Worm (Caenorhabditis elegans) whole organism, L3 larva: Measurements from ENCODE around the gene F56C4.4.

ENCODE experiments used
- R02D3.7 ChIP-seq: fragments of 150-350 bp; optimal IDR thresholded peaks from 2 replicates; lab custom pipeline; 2014; ENCODE audit warnings: missing biosample characterization, missing genetic modification characterization
- ZK546.5 ChIP-seq: sonication (generic microtip); optimal IDR thresholded peaks from 2 replicates; lab custom pipeline; 2017; ENCODE audit warnings: missing biosample characterization, missing genetic modification characterization
- aly-2 ChIP-seq: fragments of 150-350 bp; optimal IDR thresholded peaks from 2 replicates; lab custom pipeline; 2014; ENCODE audit warnings: missing biosample characterization, missing genetic modification characterization
- ceh-28 ChIP-seq: fragments of 150-350 bp; optimal IDR thresholded peaks from 2 replicates; lab custom pipeline; 2014; ENCODE audit warnings: missing biosample characterization, missing genetic modification reagents, missing genetic modification characterization
- ceh-9 ChIP-seq: sonication (generic microtip); optimal IDR thresholded peaks from 2 replicates; lab custom pipeline; 2018; ENCODE audit warnings: missing biosample characterization, missing genetic modification characterization
- egl-27 ChIP-seq: sonication (generic microtip); optimal IDR thresholded peaks from 4 replicates; lab custom pipeline; 2017; ENCODE audit warnings: missing biosample characterization, missing genetic modification reagents, missing genetic modification characterization
- egl-5 ChIP-seq: fragments of 150-350 bp; optimal IDR thresholded peaks from 2 replicates; lab custom pipeline; 2017; ENCODE audit warnings: missing biosample characterization, missing genetic modification reagents, missing genetic modification characterization, inconsistent platforms
- elt-1 ChIP-seq: fragments of 150-350 bp; optimal IDR thresholded peaks from 2 replicates; lab custom pipeline; 2014; ENCODE audit warnings: missing biosample characterization, missing genetic modification characterization
- elt-2 ChIP-seq: sonication (generic microtip); optimal IDR thresholded peaks from 2 replicates; lab custom pipeline; 2016; ENCODE audit warnings: missing genetic modification reagents, mild to moderate bottlenecking, missing genetic modification characterization, missing compliant biosample characterization
- fos-1 ChIP-seq: fragments of 150-350 bp; optimal IDR thresholded peaks from 2 replicates; lab custom pipeline; 2014; ENCODE audit warnings: missing biosample characterization, missing genetic modification characterization
- hmg-11 ChIP-seq: sonication (generic microtip); optimal IDR thresholded peaks from 2 replicates; lab custom pipeline; 2016; ENCODE audit warnings: missing genetic modification characterization, missing compliant biosample characterization
- jun-1 ChIP-seq: fragments of 150-350 bp; optimal IDR thresholded peaks from 2 replicates; lab custom pipeline; 2014; ENCODE audit warnings: missing biosample characterization, missing genetic modification reagents, missing genetic modification characterization
- lin-39 ChIP-seq: fragments of 150-350 bp; optimal IDR thresholded peaks from 2 replicates; lab custom pipeline; 2018; ENCODE audit warnings: missing biosample characterization, missing genetic modification reagents, missing genetic modification characterization
- mdl-1 ChIP-seq: fragments of 150-350 bp; optimal IDR thresholded peaks from 2 replicates; lab custom pipeline; 2014; ENCODE audit warnings: missing biosample characterization, missing genetic modification characterization
- mml-1 ChIP-seq: fragments of 150-350 bp; sonication (generic microtip); optimal IDR thresholded peaks from 3 replicates; lab custom pipeline; 2014; ENCODE audit warnings: missing biosample characterization, missing genetic modification characterization
- nfya-1 ChIP-seq: sonication (generic microtip); optimal IDR thresholded peaks from 2 replicates; lab custom pipeline; 2017; ENCODE audit warnings: missing genetic modification characterization, mild to moderate bottlenecking, missing compliant biosample characterization, antibody characterized with exemption, moderate library complexity; ENCODE audit not compliant: insufficient read depth
- nhr-12 ChIP-seq: fragments of 150-350 bp; optimal IDR thresholded peaks from 2 replicates; lab custom pipeline; 2014; ENCODE audit warnings: missing biosample characterization, missing genetic modification characterization
- nhr-23 ChIP-seq: fragments of 150-350 bp; optimal IDR thresholded peaks from 2 replicates; lab custom pipeline; 2014; ENCODE audit warnings: missing biosample characterization, missing genetic modification reagents, missing genetic modification characterization
- nhr-237 ChIP-seq: fragments of 150-350 bp; optimal IDR thresholded peaks from 2 replicates; lab custom pipeline; 2014; ENCODE audit warnings: missing biosample characterization, missing genetic modification characterization
- nhr-25 ChIP-seq: sonication (generic microtip); optimal IDR thresholded peaks from 2 replicates; lab custom pipeline; 2017; ENCODE audit warnings: missing biosample characterization, missing genetic modification characterization
- nhr-28 ChIP-seq: fragments of 150-350 bp; optimal IDR thresholded peaks from 2 replicates; lab custom pipeline; 2014; ENCODE audit warnings: missing biosample characterization, missing genetic modification characterization
- nhr-43 ChIP-seq: sonication (generic microtip); optimal IDR thresholded peaks from 2 replicates; lab custom pipeline; 2016; ENCODE audit warnings: mild to moderate bottlenecking, missing genetic modification characterization, missing compliant biosample characterization; ENCODE audit not compliant: poor library complexity, severe bottlenecking
- nhr-67 ChIP-seq: fragments of 150-350 bp; optimal IDR thresholded peaks from 2 replicates; lab custom pipeline; 2014; ENCODE audit warnings: missing biosample characterization, missing genetic modification characterization
- nhr-76 ChIP-seq: fragments of 150-350 bp; sonication (generic microtip); optimal IDR thresholded peaks from 5 replicates; lab custom pipeline; 2014; ENCODE audit warnings: missing biosample characterization, missing genetic modification characterization
- nhr-77 ChIP-seq: fragments of 150-350 bp; optimal IDR thresholded peaks from 2 replicates; lab custom pipeline; 2014; ENCODE audit warnings: missing biosample characterization, missing genetic modification characterization
- pha-4 ChIP-seq: fragments of 150-350 bp; optimal IDR thresholded peaks from 2 replicates; lab custom pipeline; 2014; ENCODE audit warnings: missing biosample characterization, missing genetic modification reagents, missing genetic modification characterization
- pqm-1 ChIP-seq: fragments of 150-350 bp; optimal IDR thresholded peaks from 2 replicates; lab custom pipeline; 2017; ENCODE audit warnings: missing biosample characterization, missing genetic modification characterization, inconsistent platforms
- skn-1 ChIP-seq: fragments of 150-350 bp; optimal IDR thresholded peaks from 2 replicates; lab custom pipeline; 2014; ENCODE audit warnings: missing biosample characterization, missing genetic modification characterization
- unc-39 ChIP-seq: sonication (generic microtip); optimal IDR thresholded peaks from 4 replicates; lab custom pipeline; 2017; ENCODE audit warnings: missing biosample characterization, missing genetic modification characterization
- zag-1 ChIP-seq: fragments of 150-350 bp; optimal IDR thresholded peaks from 2 replicates; lab custom pipeline; 2014; ENCODE audit warnings: missing biosample characterization, missing genetic modification characterization
- ztf-11 ChIP-seq: fragments of 150-350 bp; optimal IDR thresholded peaks from 2 replicates; lab custom pipeline; 2014; ENCODE audit warnings: missing biosample characterization, missing genetic modification characterization
- ztf-4 ChIP-seq: fragments of 150-350 bp; optimal IDR thresholded peaks from 2 replicates; lab custom pipeline; 2014; ENCODE audit warnings: missing biosample characterization, missing genetic modification characterization

F56C4.4 gene

ce11 chrIV:10596505-10596904 is 34.6 kb downstream of the F56C4.4 start, which contains the start of gene C43F9.11:
Gene C43F9.11, plus strand, starts transcription at chrIV:10596805.
- TF ChIP-seq lin-39, result no peak
- TF ChIP-seq ztf-11, result no peak
- no peak for TF ChIP-seq nhr-76 (tag; lab: Kevin White, UChicago)
- TF ChIP-seq, all 47 proteins: peak for 0

ce11 chrIV:10593570-10593969 is 37.5 kb downstream of the F56C4.4 start, which contains the start of gene C43F9.7:
Gene C43F9.7, minus strand, starts transcription at chrIV:10593670.
- TF ChIP-seq ceh-28 (tag; lab: Kevin White, UChicago), result no peak
- TF ChIP-seq aly-2 (tag; lab: Kevin White, UChicago), result no peak
- TF ChIP-seq nhr-23 (tag; lab: Kevin White, UChicago), result no peak
- no peak for TF ChIP-seq elt-2
- no peak for TF ChIP-seq egl-27
- no peak for TF ChIP-seq skn-1 (tag; lab: Kevin White, UChicago)
- no peak for TF ChIP-seq nhr-28 (tag; lab: Kevin White, UChicago)
- TF ChIP-seq nhr-25, result no peak
- TF ChIP-seq fos-1 (tag; lab: Kevin White, UChicago), result no peak
- no peak for TF ChIP-seq ceh-9 (tag; lab: Kevin White, UChicago)
- TF ChIP-seq egl-5, result no peak
- no peak for TF ChIP-seq mdl-1
- TF ChIP-seq nhr-237, result no peak

- TF ChIP-seq elt-1 (no peak), ceh-9 (tag; lab: Kevin White, UChicago) (no peak), nfya-1 (tag; lab: Kevin White, UChicago) (no peak), nhr-76 (tag; lab: Kevin White, UChicago) (no peak)
Measured at ce11 chrIV:10590649-10591048, 40.4 kb downstream of the F56C4.4 start, which contains the start of the genes C43F9.5 and nkb-2. Gene C43F9.5, minus strand, starts transcription at chrIV:10590749. Gene nkb-2, plus strand, starts transcription at chrIV:10590925.

ce11 chrIV:10589072-10589471 is 42.0 kb downstream of the F56C4.4 start, which contains the start of gene C43F9.4:
Gene C43F9.4, minus strand, starts transcription at chrIV:10589172.
- TF ChIP-seq jun-1 (tag; lab: Kevin White, UChicago), result no peak
- TF ChIP-seq nhr-77 (tag; lab: Kevin White, UChicago), result no peak
- no peak for TF ChIP-seq pqm-1 (tag; lab: Kevin White, UChicago)
- no peak for TF ChIP-seq ztf-4 (tag; lab: Kevin White, UChicago)
- TF ChIP-seq unc-39 (tag; lab: Kevin White, UChicago), result no peak
- TF ChIP-seq lin-39, result no peak
- TF ChIP-seq pha-4 (tag; lab: Kevin White, UChicago), result no peak
- TF ChIP-seq R02D3.7 (tag; lab: Kevin White, UChicago), result no peak
- no peak for TF ChIP-seq egl-5
- no peak for TF ChIP-seq nhr-67 (tag; lab: Kevin White, UChicago)
- TF ChIP-seq zag-1 (tag; lab: Kevin White, UChicago), result no peak
- no peak for TF ChIP-seq ZK546.5

- TF ChIP-seq ztf-11 (no peak), ceh-9 (tag; lab: Kevin White, UChicago) (no peak), ztf-4 (tag; lab: Kevin White, UChicago) (no peak), nhr-12 (tag; lab: Kevin White, UChicago) (no peak), hmg-11 (tag; lab: Kevin White, UChicago) (no peak), mdl-1 (no peak), mml-1 (tag; lab: Kevin White, UChicago) (no peak), nhr-43 (tag; lab: Kevin White, UChicago) (no peak), nhr-25 (no peak)
- TF ChIP-seq, all 47 proteins: peak for 0
Measured at ce11 chrIV:10584237-10584636, 46.8 kb downstream of the F56C4.4 start, which contains the start of gene oac-8. Gene oac-8, plus strand, starts transcription at chrIV:10584537.
